Worm (Caenorhabditis elegans) whole organism, L2 larva: ENCODE results near the gene F43C11.2.

ENCODE experiments used
- C34F6.9 ChIP-seq: fragments of 150-350 bp; optimal IDR thresholded peaks from 2 replicates; lab custom pipeline; 2014; ENCODE audit warnings: missing biosample characterization, missing genetic modification characterization
- R02D3.7 ChIP-seq: fragments of 150-350 bp; optimal IDR thresholded peaks from 2 replicates; lab custom pipeline; 2014; ENCODE audit warnings: missing biosample characterization, missing genetic modification characterization
- ZK546.5 ChIP-seq: sonication (generic microtip); optimal IDR thresholded peaks from 2 replicates; lab custom pipeline; 2017; ENCODE audit warnings: missing biosample characterization, missing genetic modification characterization
- alr-1 ChIP-seq: fragments of 150-350 bp; optimal IDR thresholded peaks from 2 replicates; lab custom pipeline; 2014; ENCODE audit warnings: missing biosample characterization, missing genetic modification characterization
- aly-2 ChIP-seq: fragments of 150-350 bp; optimal IDR thresholded peaks from 2 replicates; lab custom pipeline; 2014; ENCODE audit warnings: missing biosample characterization, missing genetic modification characterization
- ceh-16 ChIP-seq: fragments of 150-350 bp; optimal IDR thresholded peaks from 2 replicates; lab custom pipeline; 2014; ENCODE audit warnings: missing biosample characterization, missing genetic modification characterization
- ceh-82 ChIP-seq: fragments of 150-350 bp; optimal IDR thresholded peaks from 2 replicates; lab custom pipeline; 2014; ENCODE audit warnings: missing biosample characterization, missing genetic modification characterization
- crh-2 ChIP-seq: sonication (generic microtip); optimal IDR thresholded peaks from 2 replicates; lab custom pipeline; 2017; ENCODE audit warnings: missing biosample characterization, missing genetic modification characterization
- dmd-4 ChIP-seq: sonication (generic microtip); optimal IDR thresholded peaks from 2 replicates; lab custom pipeline; 2017; ENCODE audit warnings: missing biosample characterization, missing genetic modification characterization
- elt-1 ChIP-seq: fragments of 150-350 bp; optimal IDR thresholded peaks from 2 replicates; lab custom pipeline; 2014; ENCODE audit warnings: missing biosample characterization, missing genetic modification characterization
- lin-11 ChIP-seq: fragments of 150-350 bp; sonication (generic microtip); optimal IDR thresholded peaks from 2 replicates; lab custom pipeline; 2014; ENCODE audit warnings: missing biosample characterization, missing genetic modification characterization, inconsistent platforms, mixed read lengths
- lin-13 ChIP-seq: fragments of 150-350 bp; optimal IDR thresholded peaks from 2 replicates; lab custom pipeline; 2014; ENCODE audit warnings: missing biosample characterization, missing genetic modification reagents, missing genetic modification characterization
- lin-39 ChIP-seq: fragments of 150-350 bp; optimal IDR thresholded peaks from 2 replicates; lab custom pipeline; 2014; ENCODE audit warnings: missing biosample characterization, missing genetic modification reagents, missing genetic modification characterization
- mab-5 ChIP-seq: fragments of 150-350 bp; optimal IDR thresholded peaks from 2 replicates; lab custom pipeline; 2014; ENCODE audit warnings: missing biosample characterization, missing genetic modification characterization
- mbf-1 ChIP-seq: sonication (generic microtip); optimal IDR thresholded peaks from 2 replicates; lab custom pipeline; 2017; ENCODE audit warnings: missing biosample characterization, missing genetic modification characterization
- nhr-10 ChIP-seq: sonication (generic microtip); optimal IDR thresholded peaks from 2 replicates; lab custom pipeline; 2017; ENCODE audit warnings: missing biosample characterization, missing genetic modification characterization
- nhr-21 ChIP-seq: fragments of 150-350 bp; optimal IDR thresholded peaks from 2 replicates; lab custom pipeline; 2014; ENCODE audit warnings: missing biosample characterization, missing genetic modification characterization
- nhr-23 ChIP-seq: fragments of 150-350 bp; optimal IDR thresholded peaks from 2 replicates; lab custom pipeline; 2014; ENCODE audit warnings: missing biosample characterization, missing genetic modification reagents, missing genetic modification characterization
- nhr-237 ChIP-seq: fragments of 150-350 bp; optimal IDR thresholded peaks from 2 replicates; lab custom pipeline; 2014; ENCODE audit warnings: missing biosample characterization, missing genetic modification characterization
- nhr-25 ChIP-seq: fragments of 150-350 bp; sonication (generic microtip); optimal IDR thresholded peaks from 3 replicates; lab custom pipeline; 2014; ENCODE audit warnings: missing biosample characterization, missing genetic modification characterization
- nhr-6 ChIP-seq: fragments of 150-350 bp; optimal IDR thresholded peaks from 2 replicates; lab custom pipeline; 2014; ENCODE audit warnings: missing biosample characterization, missing genetic modification characterization
- nhr-77 ChIP-seq: fragments of 150-350 bp; optimal IDR thresholded peaks from 2 replicates; lab custom pipeline; 2014; ENCODE audit warnings: missing biosample characterization, missing genetic modification characterization
- peb-1 ChIP-seq: fragments of 150-350 bp; optimal IDR thresholded peaks from 2 replicates; lab custom pipeline; 2014; ENCODE audit warnings: missing biosample characterization, missing genetic modification characterization
- sem-4 ChIP-seq: fragments of 150-350 bp; optimal IDR thresholded peaks from 2 replicates; lab custom pipeline; 2014; ENCODE audit warnings: missing biosample characterization, missing genetic modification reagents, missing genetic modification characterization
- skn-1 ChIP-seq: sonication (generic microtip); optimal IDR thresholded peaks from 2 replicates; lab custom pipeline; 2017; ENCODE audit warnings: missing biosample characterization, missing genetic modification characterization
- sma-3 ChIP-seq: sonication (generic microtip); optimal IDR thresholded peaks from 2 replicates; lab custom pipeline; 2016; ENCODE audit warnings: missing genetic modification reagents, missing genetic modification characterization, missing compliant biosample characterization
- snpc-4 ChIP-seq: fragments of 150-350 bp; optimal IDR thresholded peaks from 2 replicates; lab custom pipeline; 2014; ENCODE audit warnings: missing biosample characterization, missing genetic modification characterization
- unc-55 ChIP-seq: fragments of 150-350 bp; sonication (generic microtip); optimal IDR thresholded peaks from 3 replicates; lab custom pipeline; 2014; ENCODE audit warnings: missing biosample characterization, missing genetic modification reagents, missing genetic modification characterization
- zag-1 ChIP-seq: fragments of 150-350 bp; optimal IDR thresholded peaks from 2 replicates; lab custom pipeline; 2014; ENCODE audit warnings: missing biosample characterization, missing genetic modification characterization
- ztf-11 ChIP-seq: sonication (generic microtip); optimal IDR thresholded peaks from 2 replicates; lab custom pipeline; 2017; ENCODE audit warnings: missing biosample characterization, missing genetic modification characterization

F43C11.2 gene

ce11 chrII:2379673-2380072, 25.1 kb downstream of the F43C11.2 start:
- no peak for TF ChIP-seq lin-39
- no peak for TF ChIP-seq lin-11 (tag; lab: Kevin White, UChicago)
- TF ChIP-seq zag-1 (tag; lab: Kevin White, UChicago), result no peak
- TF ChIP-seq C34F6.9, result no peak

DNA sequence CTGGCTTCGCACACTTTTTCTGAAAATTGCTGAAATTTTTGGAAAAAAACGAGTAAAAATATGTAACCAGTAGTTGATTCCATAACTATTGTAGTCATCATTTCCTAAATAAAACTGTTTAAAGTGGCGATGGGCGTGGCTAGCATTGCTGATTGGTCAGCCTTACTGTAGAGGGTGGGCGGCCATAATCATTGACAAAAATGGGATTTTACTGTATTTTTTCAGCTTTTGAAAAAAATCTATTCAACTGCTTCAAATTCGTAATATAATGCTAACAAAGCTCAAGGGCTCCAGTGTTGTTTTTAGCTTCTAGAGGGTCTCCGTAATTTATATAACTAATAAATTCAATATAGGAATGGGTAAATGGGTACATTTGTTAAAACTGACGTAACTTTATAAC, 25.6 kb downstream of the F43C11.2 start, which contains the start of gene F16G10.7:
TSS of gene F16G10.7 (minus strand) at position 101 of the 400 bp plus-strand sequence.
- TF ChIP-seq snpc-4 (tag; lab: Kevin White, UChicago) (no peak), nhr-23 (tag; lab: Kevin White, UChicago) (no peak), lin-13 (no peak), R02D3.7 (no peak), crh-2 (tag; lab: Kevin White, UChicago) (no peak), lin-39 (no peak), skn-1 (tag; lab: Kevin White, UChicago) (no peak), nhr-6 (tag; lab: Kevin White, UChicago) (no peak), mab-5 (tag; lab: Kevin White, UChicago) (no peak), elt-1 (tag; lab: Kevin White, UChicago) (no peak), unc-55 (GFP tag; lab: Kevin White, UChicago) (no peak)

DNA sequence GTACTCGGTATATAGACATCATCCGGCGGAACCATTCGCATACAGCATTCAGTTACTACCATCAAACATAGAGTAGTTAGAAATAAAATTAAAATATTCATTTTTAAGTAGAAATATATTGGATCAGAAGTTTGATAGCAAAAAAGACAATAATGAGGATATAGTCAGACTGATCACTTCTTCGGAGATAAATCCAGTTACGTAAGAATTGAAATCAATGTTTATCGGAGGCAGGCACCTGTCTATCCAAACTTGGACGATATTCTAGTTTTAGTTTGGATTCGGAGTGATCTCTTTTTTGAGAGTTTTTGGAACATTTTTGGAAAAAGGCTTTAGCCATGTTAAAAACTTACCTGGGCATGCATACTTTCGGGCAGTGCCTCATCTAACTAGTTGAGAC, 28.8 kb downstream of the F43C11.2 start, which contains the start of gene F16G10.8:
TSS of gene F16G10.8 (minus strand) at position 101 of the 400 bp plus-strand sequence.
- TF ChIP-seq nhr-23 (tag; lab: Kevin White, UChicago) (no peak), mbf-1 (no peak), snpc-4 (tag; lab: Kevin White, UChicago) (no peak), skn-1 (tag; lab: Kevin White, UChicago) (no peak), nhr-21 (tag; lab: Kevin White, UChicago) (no peak), ceh-16 (tag; lab: Kevin White, UChicago) (no peak), nhr-10 (tag; lab: Kevin White, UChicago) (no peak), nhr-25 (no peak), ceh-82 (tag; lab: Kevin White, UChicago) (no peak), nhr-237 (no peak), alr-1 (no peak)
- TF ChIP-seq, all 48 proteins: peak for 0

- TF ChIP-seq dmd-4 (tag; lab: Kevin White, UChicago), result no peak
These were observed 30.9 kb downstream of the F43C11.2 start, which contains the start of gene F16G10.9 for ce11 chrII:2385495-2385894. Gene F16G10.9, minus strand, starts transcription at chrII:2385595.

- TF ChIP-seq nhr-6 (tag; lab: Kevin White, UChicago) (no peak), aly-2 (tag; lab: Kevin White, UChicago) (no peak)
These were observed 36.3 kb downstream of the F43C11.2 start, which contains the start of gene F16G10.10 for ce11 chrII:2390884-2391283. Gene F16G10.10, minus strand, starts transcription at chrII:2390984.

- no peak for TF ChIP-seq nhr-77 (tag; lab: Kevin White, UChicago)
- no peak for TF ChIP-seq dmd-4 (tag; lab: Kevin White, UChicago)
- TF ChIP-seq skn-1 (tag; lab: Kevin White, UChicago), result no peak
- TF ChIP-seq unc-55 (GFP tag; lab: Kevin White, UChicago), result no peak
- no peak for TF ChIP-seq nhr-21 (tag; lab: Kevin White, UChicago)
- TF ChIP-seq aly-2 (tag; lab: Kevin White, UChicago), result no peak
- TF ChIP-seq crh-2 (tag; lab: Kevin White, UChicago), result no peak
- TF ChIP-seq ZK546.5 (tag; lab: Kevin White, UChicago), result no peak
- no peak for TF ChIP-seq C34F6.9
- TF ChIP-seq lin-39, result no peak
These were observed 39.2 kb downstream of the F43C11.2 start, which contains the start of gene F16G10.11 for ce11 chrII:2393821-2394220. Gene F16G10.11, minus strand, starts transcription at chrII:2393921.

DNA sequence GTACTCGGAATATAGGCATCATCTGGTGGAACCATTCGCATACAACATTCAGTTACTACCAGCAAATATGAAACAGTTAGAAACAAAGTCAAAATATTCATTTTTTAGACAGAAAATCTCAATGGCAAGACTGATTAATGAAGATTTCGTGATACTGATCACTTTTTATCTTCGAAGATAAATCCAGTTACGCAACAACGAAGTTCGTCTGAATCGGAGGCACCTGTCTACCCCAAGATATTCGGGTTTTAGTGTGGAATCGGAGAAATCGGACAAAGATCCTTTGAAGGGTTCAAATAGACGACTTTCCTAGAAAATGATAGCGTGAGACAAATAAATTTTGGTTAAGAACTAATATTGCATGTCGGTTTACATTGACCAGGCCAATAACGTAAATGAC, 41.3 kb downstream of the F43C11.2 start, which contains the start of gene F16G10.13:
TSS of gene F16G10.13 (minus strand) at position 101 of the 400 bp plus-strand sequence.
- TF ChIP-seq sma-3, result no peak
- no peak for TF ChIP-seq peb-1 (tag; lab: Kevin White, UChicago)
- TF ChIP-seq ceh-82 (tag; lab: Kevin White, UChicago), result no peak
- no peak for TF ChIP-seq nhr-77 (tag; lab: Kevin White, UChicago)
- no peak for TF ChIP-seq sem-4 (tag; lab: Kevin White, UChicago)
- TF ChIP-seq ztf-11 (tag; lab: Kevin White, UChicago), result no peak
- TF ChIP-seq nhr-6 (tag; lab: Kevin White, UChicago), result no peak
